Fruit fly (Drosophila melanogaster): ENCODE results near the gene Sgs3.

DNA sequence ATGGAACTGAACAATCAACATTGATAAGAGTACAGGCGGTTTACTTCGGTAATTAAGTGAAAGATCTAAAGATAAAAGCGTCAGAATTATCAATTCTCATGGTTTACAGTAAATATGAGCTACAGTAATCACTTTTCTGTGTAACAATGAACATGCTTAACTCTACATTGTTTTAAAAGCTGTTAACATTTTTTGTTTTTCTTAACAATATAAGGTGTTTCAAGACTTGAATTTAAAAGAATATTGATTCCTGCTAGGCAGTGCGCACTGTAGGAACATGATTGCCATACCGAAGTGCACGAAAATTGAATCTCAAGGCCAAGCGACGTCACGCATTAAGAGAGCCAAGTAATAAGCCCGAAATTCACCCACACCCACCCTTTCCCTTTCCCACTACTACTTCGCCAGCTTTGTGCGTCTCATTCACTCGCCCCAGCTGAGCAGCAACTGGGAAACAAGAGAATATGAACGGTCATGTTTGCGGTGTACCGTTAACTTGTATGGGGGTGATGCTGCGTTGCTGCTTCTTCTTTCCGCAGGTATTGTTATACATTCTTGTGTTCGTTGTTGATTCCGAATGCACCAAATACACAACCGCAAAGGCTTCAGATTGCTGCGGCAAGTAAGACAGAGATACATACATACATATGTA lies 20.7 kb upstream of the Sgs3 start:
- TF ChIP-seq bab1 (GFP tag; optimal IDR thresholded peaks at IDR 0.05) (peak; percentile 85), CG33017 (tag; optimal IDR thresholded peaks at IDR 0.05) (peak; percentile 7), tj (GFP tag; optimal IDR thresholded peaks at IDR 0.05) (no peak), CG7045 (GFP tag; optimal IDR thresholded peaks at IDR 0.05) (peak; percentile 36), cnc (optimal IDR thresholded peaks at IDR 0.05) (no peak), kay (GFP tag; ENCODE audit: borderline replicate concordance) (no peak), Hr96 (GFP tag; optimal IDR thresholded peaks at IDR 0.05) (peak; percentile 28)

All from whole organism, adult.